Worm (Caenorhabditis elegans): ENCODE measurements around the gene Y97E10B.1.

The Y97E10B.1 gene

ce11 chrV:7970519-7970918, 26.9 kb downstream of the Y97E10B.1 start:
- TF ChIP-seq daf-12 (tag; optimal IDR thresholded peaks at IDR 0.05) (no peak), gei-8 (GFP tag; optimal IDR thresholded peaks at IDR 0.05) (no peak), F44E2.7 (GFP tag; IDR thresholded peaks at IDR 0.05) (no peak), F37D6.2 (tag; optimal IDR thresholded peaks at IDR 0.05) (no peak), madf-9 (GFP tag; conservative IDR thresholded peaks at IDR 0.05) (no peak), ceh-44 (GFP tag; IDR thresholded peaks at IDR 0.05) (no peak), hif-1 (tag; optimal IDR thresholded peaks at IDR 0.05) (no peak), ctbp-1 (GFP tag; IDR thresholded peaks at IDR 0.05) (no peak), ceh-28 (tag; optimal IDR thresholded peaks at IDR 0.05) (no peak), ceh-20 (GFP tag; IDR thresholded peaks at IDR 0.05) (no peak), nhr-11 (tag; optimal IDR thresholded peaks at IDR 0.05) (no peak), fkh-10 (GFP tag; optimal IDR thresholded peaks at IDR 0.05) (no peak), Y5F2A.4 (GFP tag; optimal IDR thresholded peaks at IDR 0.05) (no peak), snpc-4 (tag; optimal IDR thresholded peaks at IDR 0.05) (no peak), egl-43 (GFP tag; IDR thresholded peaks at IDR 0.05) (no peak), nhr-41 (GFP tag; IDR thresholded peaks at IDR 0.05) (no peak), unc-130 (GFP tag; optimal IDR thresholded peaks at IDR 0.05) (no peak), nhr-111 (GFP tag; optimal IDR thresholded peaks at IDR 0.05) (no peak), R02D3.7 (tag; optimal IDR thresholded peaks at IDR 0.05) (no peak), daf-16 (GFP tag; optimal IDR thresholded peaks at IDR 0.05) (no peak), daf-16 (tag; optimal IDR thresholded peaks at IDR 0.05) (no peak)

DNA sequence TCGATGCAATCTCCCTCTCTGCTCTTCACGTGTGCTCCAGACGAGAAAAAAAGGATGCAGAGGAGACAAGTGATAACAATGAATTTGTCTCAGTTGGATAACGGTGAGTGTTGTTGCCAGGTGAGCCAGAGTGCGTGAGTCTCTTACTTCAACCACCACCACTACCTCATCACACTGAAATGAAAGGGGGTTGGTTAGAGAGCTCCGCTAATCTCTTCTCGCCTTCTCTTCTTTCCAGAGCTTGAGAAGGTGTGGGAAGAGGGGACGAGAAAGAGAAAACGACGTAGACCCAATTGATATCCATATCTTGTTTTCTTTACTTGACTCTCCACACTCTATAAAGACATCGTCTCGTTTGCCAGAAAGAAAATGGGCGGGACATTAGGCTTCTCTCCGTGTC, 27.7 kb downstream of the Y97E10B.1 start:
- TF ChIP-seq fos-1 (tag; optimal IDR thresholded peaks at IDR 0.05) (no peak), set-16 (GFP tag; IDR thresholded peaks at IDR 0.05) (no peak), ceh-32 (tag; optimal IDR thresholded peaks at IDR 0.05; ENCODE audit: poor library complexity) (no peak), snpc-4 (tag; optimal IDR thresholded peaks at IDR 0.05) (no peak), ceh-62 (tag; optimal IDR thresholded peaks at IDR 0.05) (no peak), nhr-42 (GFP tag; IDR thresholded peaks at IDR 0.05) (no peak), lin-38 (GFP tag; IDR thresholded peaks at IDR 0.05) (no peak), unc-62 (GFP tag; optimal IDR thresholded peaks at IDR 0.05 in 1 of 2) (peak in 1 of 2 experiments; percentile 86), unc-62 (tag; optimal IDR thresholded peaks at IDR 0.05) (no peak), aha-1 (tag) (peak; percentile 94)

DNA sequence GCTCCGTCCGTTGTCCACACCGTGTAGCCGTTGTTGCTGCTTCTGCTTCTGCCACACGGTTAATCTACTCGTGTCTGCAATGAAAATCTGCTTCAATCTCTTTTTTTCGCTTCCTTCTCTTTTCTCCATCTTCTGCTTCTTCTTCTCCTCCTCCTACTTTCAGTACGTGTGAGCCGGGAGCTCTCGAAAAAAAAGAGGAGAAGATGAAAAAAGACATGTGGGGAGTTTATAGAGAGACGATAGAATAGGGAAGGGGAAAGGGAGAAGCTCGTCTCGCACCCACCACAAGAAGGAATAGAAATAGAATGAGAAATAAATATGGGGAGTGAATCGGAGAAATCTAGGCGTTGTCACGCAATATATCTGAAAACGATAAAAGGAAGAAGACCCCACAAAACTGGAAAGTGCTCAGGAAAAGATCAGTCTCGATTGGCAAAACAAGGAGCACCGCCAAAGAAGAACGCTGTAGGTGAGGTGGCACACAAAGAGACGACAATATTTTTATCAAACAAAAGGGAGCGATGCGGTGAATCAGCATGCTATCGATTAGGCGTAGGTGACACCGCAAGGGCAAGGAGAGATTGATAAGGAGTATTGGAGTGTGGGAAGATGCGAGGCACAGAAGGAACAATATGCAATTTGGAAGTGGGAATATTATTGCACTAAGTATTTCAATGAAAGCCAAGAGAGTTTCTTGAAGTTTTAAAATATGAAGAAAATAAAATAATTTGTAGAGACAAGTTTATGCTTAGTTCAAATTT, 34.2 kb downstream of the Y97E10B.1 start, which contains the start of gene let-413:
Gene let-413, minus strand, starts transcription at position 76 of the 761 bp plus-strand sequence.
- no peak for TF ChIP-seq ces-1 (GFP tag; optimal IDR thresholded peaks at IDR 0.05)
- peak; percentile 76 for TF ChIP-seq pqm-1 (tag; optimal IDR thresholded peaks at IDR 0.05)
- no peak for TF ChIP-seq nhr-41 (GFP tag; IDR thresholded peaks at IDR 0.05)
- no peak for TF ChIP-seq lin-29 (GFP tag; IDR thresholded peaks at IDR 0.05)
- TF ChIP-seq mep-1 (tag; optimal IDR thresholded peaks at IDR 0.05): peak; percentile 20
- no peak for TF ChIP-seq dpl-1 (GFP tag; optimal IDR thresholded peaks at IDR 0.05)
- TF ChIP-seq jun-1 (tag; optimal IDR thresholded peaks at IDR 0.05): no peak
- TF ChIP-seq hif-1 (tag; optimal IDR thresholded peaks at IDR 0.05): no peak
- TF ChIP-seq ceh-82 (tag; optimal IDR thresholded peaks at IDR 0.05): no peak
- no peak for TF ChIP-seq nhr-102 (tag; optimal IDR thresholded peaks at IDR 0.05)
- peak; percentile 16 for TF ChIP-seq fkh-10 (GFP tag; optimal IDR thresholded peaks at IDR 0.05)
- TF ChIP-seq unc-39 (tag; optimal IDR thresholded peaks at IDR 0.05): no peak
- no peak for TF ChIP-seq arid-1 (GFP tag; conservative IDR thresholded peaks at IDR 0.05)
- no peak for TF ChIP-seq F49E8.2 (tag; optimal IDR thresholded peaks at IDR 0.05; ENCODE audit: borderline replicate concordance)
- TF ChIP-seq hmg-1.1 (GFP tag; IDR thresholded peaks at IDR 0.05): no peak
- no peak for TF ChIP-seq dmd-9 (GFP tag; IDR thresholded peaks at IDR 0.05)
- TF ChIP-seq unc-62 (GFP tag; optimal IDR thresholded peaks at IDR 0.05 in 1 of 2): peak in 1 of 2 experiments; percentile 88
- no peak for TF ChIP-seq unc-62 (tag; optimal IDR thresholded peaks at IDR 0.05)
- TF ChIP-seq F44E2.7 (GFP tag; IDR thresholded peaks at IDR 0.05): no peak
- TF ChIP-seq ceh-44 (GFP tag; IDR thresholded peaks at IDR 0.05): no peak
- TF ChIP-seq snpc-1.2 (GFP tag; IDR thresholded peaks at IDR 0.05): no peak
- TF ChIP-seq lsy-2 (tag; optimal IDR thresholded peaks at IDR 0.05): peak in 1 of 2 experiments; percentile 23
- no peak for TF ChIP-seq mdt-29 (GFP tag; IDR thresholded peaks at IDR 0.05)
- TF ChIP-seq egl-43 (GFP tag; IDR thresholded peaks at IDR 0.05): no peak
- no peak for TF ChIP-seq ZK546.5 (tag; optimal IDR thresholded peaks at IDR 0.05)
- TF ChIP-seq lin-13 (GFP tag; optimal IDR thresholded peaks at IDR 0.05): no peak

All from whole organism, L4 larva.